Worm (Caenorhabditis elegans): ENCODE measurements around the gene C45H4.21.

- TF ChIP-seq snpc-4 (tag; optimal IDR thresholded peaks at IDR 0.05) = no peak
- TF ChIP-seq unc-98 (GFP tag; IDR thresholded peaks at IDR 0.05) = no peak
- TF ChIP-seq nhr-28 (tag; optimal IDR thresholded peaks at IDR 0.05) = no peak
- TF ChIP-seq nhr-12 (tag; optimal IDR thresholded peaks at IDR 0.05) = no peak
- TF ChIP-seq unc-62 (GFP tag; optimal IDR thresholded peaks at IDR 0.05) = no peak
- no peak for TF ChIP-seq nhr-85 (tag)
- no peak for TF ChIP-seq fkh-10 (GFP tag; optimal IDR thresholded peaks at IDR 0.05)
- no peak for TF ChIP-seq grh-1 (GFP tag; IDR thresholded peaks at IDR 0.05)
Measured at ce11 chrV:2192117-2192516, 42.8 kb upstream of the C45H4.21 start, which contains the start of gene nhr-13.

Measured in whole organism, L1 larva.